Fruit fly (Drosophila melanogaster) whole organism, embryonic: ENCODE results near the gene CG42824.

ENCODE experiments used
- B-H1 ChIP-seq: fragments of 200-800 bp; sonication (Bioruptor generic); IDR thresholded peaks from 3 replicates; pipeline ENCODE4 v1.3.6; 2022; ENCODE audit warnings: missing biosample characterization, missing genetic modification characterization
- CG12769 ChIP-seq: fragments of 200-800 bp; sonication (Bioruptor generic); optimal IDR thresholded peaks from 2 replicates; lab custom pipeline; 2019; ENCODE audit warnings: missing biosample characterization, mild to moderate bottlenecking, missing genetic modification characterization, moderate library complexity
- CG14860 ChIP-seq: fragments of 200-800 bp; sonication (Bioruptor generic); IDR thresholded peaks from 3 replicates; pipeline ENCODE4 v1.3.6; 2022; ENCODE audit warnings: missing biosample characterization, missing genetic modification characterization; ENCODE audit not compliant: partially characterized antibody
- CG14965 ChIP-seq: fragments of 200-800 bp; sonication (Bioruptor generic); optimal IDR thresholded peaks from 2 replicates; lab custom pipeline; 2016; ENCODE audit warnings: missing biosample characterization, missing genetic modification characterization, borderline replicate concordance
- CG16779 ChIP-seq: fragments of 200-800 bp; sonication (Bioruptor generic); IDR thresholded peaks from 2 replicates; pipeline ENCODE4 v1.3.6; 2022; ENCODE audit warnings: missing biosample characterization, missing genetic modification characterization
- CG17359 ChIP-seq: fragments of 200-800 bp; sonication (Bioruptor generic); optimal IDR thresholded peaks from 3 replicates; lab custom pipeline; 2018; ENCODE audit warnings: missing biosample characterization, mild to moderate bottlenecking, missing genetic modification characterization, moderate library complexity
- CG17361 ChIP-seq: fragments of 200-800 bp; sonication (Bioruptor generic); IDR thresholded peaks from 3 replicates; pipeline ENCODE4 v1.3.6; 2022; ENCODE audit warnings: missing biosample characterization, missing genetic modification characterization
- CG2875 ChIP-seq: fragments of 200-800 bp; sonication (Bioruptor generic); optimal IDR thresholded peaks from 2 replicates; lab custom pipeline; 2017; ENCODE audit warnings: missing biosample characterization, mild to moderate bottlenecking, missing genetic modification characterization, missing genetic modification reagents
- CG3065 ChIP-seq: fragments of 200-800 bp; sonication (Bioruptor generic); optimal IDR thresholded peaks from 2 replicates; lab custom pipeline; 2016; ENCODE audit warnings: missing biosample characterization, missing genetic modification characterization
- CG31388 ChIP-seq: fragments of 200-800 bp; sonication (Bioruptor generic); optimal IDR thresholded peaks from 2 replicates; lab custom pipeline; 2016; ENCODE audit warnings: missing biosample characterization, missing genetic modification characterization
- CG32767 ChIP-seq: fragments of 200-800 bp; sonication (Bioruptor generic); IDR thresholded peaks from 2 replicates; pipeline ENCODE4 v1.3.6; 2022; ENCODE audit warnings: missing biosample characterization, missing genetic modification characterization
- CG33213 ChIP-seq: fragments of 200-800 bp; sonication (Bioruptor generic); optimal IDR thresholded peaks from 3 replicates; lab custom pipeline; 2016; ENCODE audit warnings: missing biosample characterization, missing genetic modification characterization
- CG34376 ChIP-seq: fragments of 200-800 bp; sonication (Bioruptor generic); optimal IDR thresholded peaks from 2 replicates; lab custom pipeline; 2018; ENCODE audit warnings: missing biosample characterization, mild to moderate bottlenecking, missing genetic modification characterization
- CG3726 ChIP-seq: fragments of 200-800 bp; sonication (Bioruptor generic); IDR thresholded peaks from 3 replicates; pipeline ENCODE4, ENCODE4 v1.3.6; 2022; ENCODE audit warnings: missing biosample characterization, missing genetic modification characterization
- CG4404 ChIP-seq: fragments of 200-800 bp; sonication (Bioruptor generic); IDR thresholded peaks from 2 replicates; pipeline ENCODE4 v1.3.6; 2022; ENCODE audit warnings: missing biosample characterization, missing genetic modification characterization
- CG6272 ChIP-seq: fragments of 200-800 bp; sonication (Bioruptor generic); IDR thresholded peaks from 2 replicates; pipeline ENCODE4 v1.3.6; 2022; ENCODE audit warnings: missing biosample characterization, missing genetic modification characterization
- CG7372 ChIP-seq: fragments of 200-800 bp; sonication (Bioruptor generic); IDR thresholded peaks from 2 replicates; pipeline ENCODE4 v1.3.6; 2022; ENCODE audit warnings: missing biosample characterization, missing genetic modification characterization
- CG8765 ChIP-seq: fragments of 200-800 bp; sonication (Bioruptor generic); IDR thresholded peaks from 2 replicates; pipeline ENCODE4 v1.3.6; 2022; ENCODE audit warnings: missing biosample characterization, missing genetic modification characterization
- CG8944 ChIP-seq: fragments of 200-800 bp; sonication (Bioruptor generic); optimal IDR thresholded peaks from 3 replicates; lab custom pipeline; 2016; ENCODE audit warnings: missing biosample characterization, missing genetic modification characterization
- Dip3 ChIP-seq: fragments of 200-800 bp; sonication (Bioruptor generic); optimal IDR thresholded peaks from 3 replicates; lab custom pipeline; 2016; ENCODE audit warnings: missing biosample characterization, missing genetic modification characterization
- Doc3 ChIP-seq: fragments of 200-800 bp; sonication (Bioruptor generic); IDR thresholded peaks from 3 replicates; pipeline ENCODE4 v1.3.6; 2022; ENCODE audit warnings: missing biosample characterization, missing genetic modification characterization; ENCODE audit not compliant: partially characterized antibody
- Ets65A ChIP-seq: fragments of 200-800 bp; sonication (Bioruptor generic); peaks from one replicate; lab custom pipeline; 2016; ENCODE audit warnings: missing biosample characterization, missing genetic modification characterization
- Gug ChIP-seq: fragments of 200-800 bp; sonication (Bioruptor generic); IDR thresholded peaks from 4 replicates; pipeline ENCODE4 v1.3.6; 2022; ENCODE audit warnings: missing biosample characterization, missing genetic modification characterization
- HLH3B ChIP-seq: fragments of 200-800 bp; sonication (Bioruptor generic); IDR thresholded peaks from 2 replicates; pipeline ENCODE4 v1.3.6; 2022; ENCODE audit warnings: missing biosample characterization, missing genetic modification characterization
- HLHmδ ChIP-seq: fragments of 200-800 bp; sonication (Bioruptor generic); optimal IDR thresholded peaks from 2 replicates; lab custom pipeline; 2018; ENCODE audit warnings: missing biosample characterization, mild to moderate bottlenecking, missing genetic modification characterization, moderate library complexity
- Max ChIP-seq: fragments of 200-800 bp; sonication (Bioruptor generic); optimal IDR thresholded peaks from 2 replicates; lab custom pipeline; 2016; ENCODE audit warnings: missing biosample characterization, mild to moderate bottlenecking, missing genetic modification characterization
- NFAT ChIP-seq: fragments of 200-800 bp; sonication (Bioruptor generic); IDR thresholded peaks from 2 replicates; pipeline ENCODE4 v1.3.6; 2022; ENCODE audit warnings: missing biosample characterization, missing genetic modification characterization
- NK7.1 ChIP-seq: fragments of 200-800 bp; sonication (Bioruptor generic); optimal IDR thresholded peaks from 3 replicates; lab custom pipeline; 2016; ENCODE audit warnings: missing biosample characterization, missing genetic modification characterization
- Neu2 ChIP-seq: fragments of 200-800 bp; sonication (Bioruptor generic); optimal IDR thresholded peaks from 3 replicates; lab custom pipeline; 2016; ENCODE audit warnings: missing biosample characterization, missing genetic modification characterization, borderline replicate concordance
- PHDP ChIP-seq: fragments of 200-800 bp; sonication (Bioruptor generic); optimal IDR thresholded peaks from 3 replicates; lab custom pipeline; 2018; ENCODE audit warnings: missing biosample characterization, mild to moderate bottlenecking, missing genetic modification characterization, moderate library complexity
- Pdp1 ChIP-seq, 2 experiments: fragments of 200-800 bp; sonication (Bioruptor generic); optimal IDR thresholded peaks; 3 replicates each; lab custom pipeline; 2016; ENCODE audit warnings: missing biosample characterization in 2 of 2, missing genetic modification characterization in 2 of 2, mild to moderate bottlenecking in 1 of 2, moderate library complexity in 1 of 2
- Side ChIP-seq: fragments of 200-800 bp; sonication (Bioruptor generic); optimal IDR thresholded peaks from 2 replicates; lab custom pipeline; 2016; ENCODE audit warnings: missing biosample characterization, missing genetic modification characterization
- Sox102F ChIP-seq: fragments of 200-800 bp; sonication (Bioruptor generic); optimal IDR thresholded peaks from 2 replicates; lab custom pipeline; 2018; ENCODE audit warnings: missing biosample characterization, mild to moderate bottlenecking, missing genetic modification characterization, moderate library complexity
- cwo ChIP-seq: fragments of 200-800 bp; sonication (Bioruptor generic); optimal IDR thresholded peaks from 3 replicates; lab custom pipeline; 2017; ENCODE audit warnings: missing biosample characterization, missing genetic modification characterization, mild to moderate bottlenecking, moderate library complexity, missing genetic modification reagents
- da ChIP-seq: fragments of 200-800 bp; sonication (Bioruptor generic); optimal IDR thresholded peaks from 2 replicates; lab custom pipeline; 2016; ENCODE audit warnings: missing biosample characterization, missing genetic modification characterization
- dysf ChIP-seq: fragments of 200-800 bp; sonication (Bioruptor generic); IDR thresholded peaks from 3 replicates; pipeline ENCODE4 v1.3.6; 2022; ENCODE audit warnings: missing biosample characterization, missing genetic modification characterization
- hbn ChIP-seq: fragments of 200-800 bp; sonication (Bioruptor generic); IDR thresholded peaks from 2 replicates; pipeline ENCODE4 v1.3.6; 2022; ENCODE audit warnings: missing biosample characterization, missing genetic modification characterization; ENCODE audit not compliant: partially characterized antibody
- mirr ChIP-seq: fragments of 200-800 bp; sonication (Bioruptor generic); optimal IDR thresholded peaks from 3 replicates; lab custom pipeline; 2018; ENCODE audit warnings: missing biosample characterization, mild to moderate bottlenecking, missing genetic modification characterization
- nerfin-2 ChIP-seq: fragments of 200-800 bp; sonication (Bioruptor generic); IDR thresholded peaks from 2 replicates; pipeline ENCODE4 v1.3.6; 2022; ENCODE audit warnings: missing biosample characterization, missing genetic modification characterization; ENCODE audit not compliant: partially characterized antibody
- nom ChIP-seq: fragments of 200-800 bp; sonication (Bioruptor generic); optimal IDR thresholded peaks from 2 replicates; lab custom pipeline; 2017; ENCODE audit warnings: missing biosample characterization, missing genetic modification characterization, mild to moderate bottlenecking, moderate library complexity, missing genetic modification reagents
- org-1 ChIP-seq: fragments of 200-800 bp; sonication (Bioruptor generic); optimal IDR thresholded peaks from 2 replicates; lab custom pipeline; 2017; ENCODE audit warnings: missing biosample characterization, missing genetic modification characterization
- otp ChIP-seq: fragments of 200-800 bp; sonication (Bioruptor generic); IDR thresholded peaks from 3 replicates; pipeline ENCODE4, ENCODE4 v1.3.6; 2022; ENCODE audit warnings: missing biosample characterization, missing genetic modification characterization
- sob ChIP-seq: fragments of 200-800 bp; sonication (Bioruptor generic); IDR thresholded peaks from 2 replicates; pipeline ENCODE4 v1.3.6; 2022; ENCODE audit warnings: missing biosample characterization, missing genetic modification characterization
- tap ChIP-seq: fragments of 200-800 bp; optimal IDR thresholded peaks from 3 replicates; lab custom pipeline; 2019; ENCODE audit warnings: missing biosample characterization, mild to moderate bottlenecking, missing genetic modification characterization, moderate library complexity
- tgo ChIP-seq: fragments of 200-800 bp; sonication (Bioruptor generic); IDR thresholded peaks from 3 replicates; pipeline ENCODE4 v1.3.6; 2022; ENCODE audit warnings: missing biosample characterization, missing genetic modification characterization
- trem ChIP-seq: fragments of 200-800 bp; optimal IDR thresholded peaks from 3 replicates; lab custom pipeline; 2019; ENCODE audit warnings: missing biosample characterization, mild to moderate bottlenecking, missing genetic modification characterization, moderate library complexity
- tx ChIP-seq: fragments of 200-800 bp; sonication (Bioruptor generic); optimal IDR thresholded peaks from 2 replicates; lab custom pipeline; 2016; ENCODE audit warnings: missing biosample characterization, missing genetic modification characterization
- wek ChIP-seq: fragments of 200-800 bp; sonication (Bioruptor generic); optimal IDR thresholded peaks from 3 replicates; lab custom pipeline; 2018; ENCODE audit warnings: missing biosample characterization, mild to moderate bottlenecking, missing genetic modification characterization, moderate library complexity
- zfh2 ChIP-seq: fragments of 200-800 bp; sonication (Bioruptor generic); optimal IDR thresholded peaks from 2 replicates; lab custom pipeline; 2016; ENCODE audit warnings: missing biosample characterization, missing genetic modification characterization

CG42824 gene

DNA sequence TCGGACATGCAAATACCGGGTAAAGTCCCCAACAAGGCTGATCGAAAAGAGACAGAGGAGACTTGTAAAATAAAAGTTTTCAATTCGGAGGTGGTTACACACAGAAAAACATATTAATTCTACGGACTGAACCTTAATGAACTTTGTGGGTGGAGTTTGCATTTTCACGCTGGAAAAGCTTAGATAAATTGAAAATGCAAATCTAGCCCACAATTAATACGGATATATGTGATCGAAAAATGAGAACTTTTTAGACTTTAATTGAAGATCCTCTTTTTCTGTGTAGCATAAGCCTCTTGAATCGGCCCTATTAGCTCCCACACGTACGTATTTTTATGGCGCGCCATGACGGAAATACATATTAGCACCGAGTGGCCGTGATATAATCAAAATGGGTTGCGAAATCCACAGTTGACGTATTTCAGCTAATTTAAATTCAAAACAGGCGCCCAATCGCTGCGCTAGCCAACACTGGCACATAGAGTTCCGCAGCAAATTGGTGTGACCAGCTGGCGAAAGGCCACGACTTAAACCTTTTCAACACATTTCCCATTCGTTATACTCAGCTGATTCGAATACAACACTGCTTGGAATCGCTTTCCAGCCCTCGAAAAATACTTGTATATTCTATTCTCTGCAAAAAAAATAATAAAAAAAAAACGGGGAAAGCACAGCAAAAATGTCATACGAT lies 20.8 kb downstream of the CG42824 start (continued):
- TF ChIP-seq Max (GFP tag; lab: Kevin White, UChicago) (peak; percentile 47), tx (peak; percentile 66), CG6272 (no peak), CG16779 (GFP tag; lab: Robert Waterston, UW) (0 out of 2 replicates have a peak, but pooled peaks have one; percentile 18), CG17359 (peak; percentile 53), CG2875 (GFP tag; lab: Kevin White, UChicago) (peak; percentile 34), CG4404 (GFP tag; lab: Robert Waterston, UW) (peak; percentile 39; the same call in 1 of the 2 replicates), trem (tag; lab: Kevin White, UChicago) (peak; percentile 51), org-1 (peak; percentile 38), otp (GFP tag; lab: Robert Waterston, UW) (peak; percentile 52; the same call in 1 of the 3 replicates), wek (peak; percentile 46), sob (peak; percentile 84), CG12769 (peak; percentile 64), nom (GFP tag; lab: Kevin White, UChicago) (peak; percentile 47), CG7372 (GFP tag; lab: Robert Waterston, UW) (peak; percentile 31; the same call in 1 of the 2 replicates), dysf (GFP tag; lab: Robert Waterston, UW) (peak; percentile 79), NK7.1 (GFP tag; lab: Kevin White, UChicago) (peak; percentile 17), hbn (no peak), Doc3 (GFP tag; lab: Robert Waterston, UW) (no peak), CG8944 (GFP tag; lab: Kevin White, UChicago) (peak; percentile 56), CG3065 (GFP tag; lab: Kevin White, UChicago) (no peak), HLH3B (GFP tag; lab: Robert Waterston, UW) (peak; percentile 37; the same call in 1 of the 2 replicates), Side (GFP tag; lab: Kevin White, UChicago) (peak; percentile 65), CG31388 (no peak), cwo (GFP tag; lab: Kevin White, UChicago) (peak; percentile 64), zfh2 (GFP tag; lab: Kevin White, UChicago) (peak; percentile 61), nerfin-2 (GFP tag; lab: Robert Waterston, UW) (no peak), CG32767 (peak; percentile 84), HLHmδ (GFP tag; lab: Kevin White, UChicago) (peak; percentile 31), tgo (peak; percentile 71; the same call in 2 of the 3 replicates), CG33213 (peak; percentile 78), CG14965 (no peak), Ets65A (GFP tag; lab: Kevin White, UChicago) (peak; percentile 98), PHDP (tag; lab: Kevin White, UChicago) (peak; percentile 34), Dip3 (GFP tag; lab: Kevin White, UChicago) (peak; percentile 32), Gug (no peak; the same call in 3 of the 4 replicates), CG8765 (GFP tag; lab: Robert Waterston, UW) (0 out of 2 replicates have a peak, but pooled peaks have one; percentile 9), mirr (peak; percentile 24), Pdp1 (GFP tag; optimal IDR thresholded peaks at IDR 0.05; lab: Kevin White, UChicago) (peak; percentile 34 to 81), da (GFP tag; lab: Kevin White, UChicago) (no peak), B-H1 (GFP tag; lab: Robert Waterston, UW) (no peak; the same call in 2 of the 3 replicates), Neu2 (GFP tag; lab: Kevin White, UChicago) (no peak), CG17361 (GFP tag; lab: Robert Waterston, UW) (peak; percentile 49; the same call in 1 of the 3 replicates), tap (tag; lab: Kevin White, UChicago) (no peak), CG14860 (GFP tag; lab: Robert Waterston, UW) (no peak), NFAT (peak; percentile 54), Sox102F (GFP tag; lab: Kevin White, UChicago) (peak; percentile 44), CG3726 (GFP tag; lab: Robert Waterston, UW) (no peak), CG34376 (GFP tag; lab: Kevin White, UChicago) (peak; percentile 63)
